Worm (Caenorhabditis elegans): ENCODE measurements around the gene ceh-31.

DNA sequence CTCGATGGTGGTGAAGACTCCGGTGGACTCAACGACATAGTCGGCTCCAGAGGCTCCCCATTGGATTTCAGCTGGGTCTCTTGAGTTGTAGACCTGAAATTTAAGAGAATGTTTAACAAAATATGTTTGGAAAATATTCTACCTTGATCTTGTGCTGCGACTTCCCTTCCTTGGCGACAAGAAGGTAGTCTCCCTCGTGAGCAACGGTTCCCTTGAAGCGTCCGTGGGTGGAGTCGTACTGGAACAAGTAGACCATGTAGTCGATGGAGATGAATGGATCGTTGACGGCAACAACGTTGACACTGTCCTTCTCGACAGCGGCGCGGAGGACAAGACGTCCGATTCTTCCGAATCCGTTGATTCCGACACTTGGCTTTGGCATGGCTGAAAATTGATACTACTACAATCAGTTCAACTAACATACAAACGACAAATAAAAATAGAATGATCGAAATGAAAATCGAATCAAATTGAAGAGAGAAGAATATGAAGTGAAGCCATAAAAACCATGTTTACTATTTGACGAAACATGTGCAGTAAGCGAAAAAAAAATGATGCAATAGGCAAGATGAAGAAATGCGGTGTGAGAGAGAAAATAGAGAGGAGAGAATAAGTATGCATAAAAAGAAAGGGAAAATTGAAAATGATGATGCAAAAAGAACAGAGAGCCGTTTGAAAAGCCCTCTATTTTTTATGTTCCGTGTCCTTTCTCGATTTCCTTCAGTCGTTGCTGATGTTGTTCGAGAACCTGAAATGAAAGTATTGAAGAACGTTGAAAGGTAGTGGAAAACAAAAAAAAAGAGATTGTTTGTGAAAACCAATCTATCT, 44.3 kb upstream of the ceh-31 start, which contains the start of gene gpd-2:
- TF ChIP-seq ama-1 (optimal IDR thresholded peaks at IDR 0.05), result peak; percentile 62
- TF ChIP-seq aly-2 (tag; optimal IDR thresholded peaks at IDR 0.05), result no peak
- TF ChIP-seq nhr-11 (tag; optimal IDR thresholded peaks at IDR 0.05), result no peak
- no peak for TF ChIP-seq skn-1 (tag; optimal IDR thresholded peaks at IDR 0.05)

Data from whole organism, L2 larva.